Fruit fly (Drosophila melanogaster) whole organism, embryonic: ENCODE data around the gene CG42541.

ENCODE experiments used
- B-H1 ChIP-seq: fragments of 200-800 bp; sonication (Bioruptor generic); IDR thresholded peaks from 3 replicates; pipeline ENCODE4 v1.3.6; 2022; ENCODE audit warnings: missing biosample characterization, missing genetic modification characterization
- CG10462 ChIP-seq: fragments of 200-800 bp; sonication (Bioruptor generic); optimal IDR thresholded peaks from 2 replicates; lab custom pipeline; 2016; ENCODE audit warnings: missing biosample characterization, missing genetic modification characterization
- CG12071 ChIP-seq: fragments of 200-800 bp; sonication (Bioruptor generic); optimal IDR thresholded peaks from 3 replicates; lab custom pipeline; 2018; ENCODE audit warnings: missing biosample characterization, mild to moderate bottlenecking, missing genetic modification characterization
- CG1233 ChIP-seq: fragments of 200-800 bp; sonication (Bioruptor generic); optimal IDR thresholded peaks from 4 replicates; lab custom pipeline; 2018; ENCODE audit warnings: missing biosample characterization, mild to moderate bottlenecking, missing genetic modification characterization
- CG12942 ChIP-seq: fragments of 200-800 bp; sonication (Bioruptor generic); optimal IDR thresholded peaks from 3 replicates; lab custom pipeline; 2016; ENCODE audit warnings: missing biosample characterization, missing genetic modification characterization
- CG13624 ChIP-seq: fragments of 200-800 bp; sonication (Bioruptor generic); optimal IDR thresholded peaks from 2 replicates; lab custom pipeline; 2016; ENCODE audit warnings: missing biosample characterization, missing genetic modification characterization
- CG15011 ChIP-seq: fragments of 200-800 bp; sonication (Bioruptor generic); optimal IDR thresholded peaks from 3 replicates; lab custom pipeline; 2018; ENCODE audit warnings: missing biosample characterization, mild to moderate bottlenecking, missing genetic modification characterization
- CG15073 ChIP-seq: fragments of 200-800 bp; sonication (Bioruptor generic); optimal IDR thresholded peaks from 2 replicates; lab custom pipeline; 2016; ENCODE audit warnings: missing biosample characterization, missing genetic modification characterization
- CG1602 ChIP-seq: fragments of 200-800 bp; sonication (Bioruptor generic); optimal IDR thresholded peaks from 3 replicates; lab custom pipeline; 2016; ENCODE audit warnings: missing biosample characterization, missing genetic modification characterization
- CG16813 ChIP-seq: fragments of 200-800 bp; sonication (Bioruptor generic); IDR thresholded peaks from 3 replicates; pipeline ENCODE4 v1.3.6; 2022; ENCODE audit warnings: missing biosample characterization, missing genetic modification characterization; ENCODE audit not compliant: partially characterized antibody
- CG17385 ChIP-seq: fragments of 200-800 bp; sonication (Bioruptor generic); optimal IDR thresholded peaks from 3 replicates; lab custom pipeline; 2018; ENCODE audit warnings: missing biosample characterization, mild to moderate bottlenecking, missing genetic modification characterization
- CG3163 ChIP-seq: fragments of 200-800 bp; sonication (Bioruptor generic); optimal IDR thresholded peaks from 3 replicates; lab custom pipeline; 2016; ENCODE audit warnings: missing biosample characterization, missing genetic modification characterization
- CG34224 ChIP-seq: fragments of 200-800 bp; sonication (Bioruptor generic); IDR thresholded peaks from 3 replicates; pipeline ENCODE4 v1.3.6; 2022; ENCODE audit warnings: missing biosample characterization, missing genetic modification characterization; ENCODE audit not compliant: partially characterized antibody
- CG42726 ChIP-seq: fragments of 200-800 bp; sonication (Bioruptor generic); IDR thresholded peaks from 2 replicates; pipeline ENCODE4 v1.3.6; 2022; ENCODE audit warnings: missing biosample characterization, missing genetic modification characterization; ENCODE audit not compliant: partially characterized antibody
- CG4707 ChIP-seq: fragments of 200-800 bp; sonication (Bioruptor generic); optimal IDR thresholded peaks from 2 replicates; lab custom pipeline; 2018; ENCODE audit warnings: missing biosample characterization, mild to moderate bottlenecking, missing genetic modification characterization, moderate library complexity
- CG6175 ChIP-seq: fragments of 200-800 bp; sonication (Bioruptor generic); IDR thresholded peaks from 3 replicates; pipeline ENCODE4 v1.3.6; 2022; ENCODE audit warnings: missing biosample characterization, missing genetic modification characterization
- CG6813 ChIP-seq: fragments of 200-800 bp; sonication (Bioruptor generic); optimal IDR thresholded peaks from 2 replicates; lab custom pipeline; 2017; ENCODE audit warnings: missing biosample characterization, missing genetic modification characterization, mild to moderate bottlenecking, moderate library complexity, missing genetic modification reagents
- CG6854 ChIP-seq: fragments of 200-800 bp; sonication (Bioruptor generic); optimal IDR thresholded peaks from 3 replicates; lab custom pipeline; 2017; ENCODE audit warnings: missing biosample characterization, mild to moderate bottlenecking, missing genetic modification characterization
- CG8089 ChIP-seq: fragments of 200-800 bp; sonication (Bioruptor generic); optimal IDR thresholded peaks from 3 replicates; lab custom pipeline; 2016; ENCODE audit warnings: missing biosample characterization, missing genetic modification characterization
- CG9797 ChIP-seq: fragments of 200-800 bp; sonication (Bioruptor generic); optimal IDR thresholded peaks from 3 replicates; lab custom pipeline; 2018; ENCODE audit warnings: missing biosample characterization, mild to moderate bottlenecking, missing genetic modification characterization
- CHES-1-like ChIP-seq: fragments of 200-800 bp; sonication (Bioruptor generic); optimal IDR thresholded peaks from 2 replicates; lab custom pipeline; 2016; ENCODE audit warnings: missing biosample characterization, missing genetic modification characterization
- D19B ChIP-seq: fragments of 200-800 bp; sonication (Bioruptor generic); optimal IDR thresholded peaks from 2 replicates; lab custom pipeline; 2017; ENCODE audit warnings: missing biosample characterization, mild to moderate bottlenecking, missing genetic modification characterization
- Dp ChIP-seq: fragments of 200-800 bp; sonication (Bioruptor generic); optimal IDR thresholded peaks from 2 replicates; lab custom pipeline; 2018; ENCODE audit warnings: missing biosample characterization, mild to moderate bottlenecking, missing genetic modification characterization, moderate library complexity
- E2f1 ChIP-seq: fragments of 200-800 bp; sonication (Bioruptor generic); IDR thresholded peaks from 2 replicates; pipeline ENCODE4 v1.3.6; 2022; ENCODE audit warnings: missing biosample characterization, missing genetic modification characterization
- Hey ChIP-seq: fragments of 200-800 bp; sonication (Bioruptor generic); optimal IDR thresholded peaks from 3 replicates; lab custom pipeline; 2018; ENCODE audit warnings: missing biosample characterization, mild to moderate bottlenecking, missing genetic modification characterization
- Hr51 ChIP-seq, 2 experiments: fragments of 200-800 bp; sonication (Bioruptor generic); optimal IDR thresholded peaks; 2 replicates in 1 of 2; 3 replicates in 1 of 2; lab custom pipeline; 2016 to 2018; ENCODE audit warnings: missing biosample characterization in 2 of 2, missing genetic modification characterization in 2 of 2, mild to moderate bottlenecking in 1 of 2, moderate library complexity in 1 of 2
- Mrtf ChIP-seq: fragments of 200-800 bp; sonication (Bioruptor generic); IDR thresholded peaks from 3 replicates; pipeline ENCODE4 v1.3.6; 2022; ENCODE audit warnings: missing biosample characterization, missing genetic modification characterization
- Optix ChIP-seq: fragments of 200-800 bp; sonication (Bioruptor generic); IDR thresholded peaks from 3 replicates; pipeline ENCODE4 v1.3.6; 2022; ENCODE audit warnings: missing biosample characterization, missing genetic modification characterization
- Rfx ChIP-seq: fragments of 200-800 bp; sonication (Bioruptor generic); IDR thresholded peaks from 2 replicates; pipeline ENCODE4 v1.3.6; 2022; ENCODE audit warnings: missing biosample characterization, missing genetic modification characterization
- ac ChIP-seq: fragments of 200-800 bp; sonication (Bioruptor generic); optimal IDR thresholded peaks from 3 replicates; lab custom pipeline; 2017; ENCODE audit warnings: missing biosample characterization, mild to moderate bottlenecking, missing genetic modification characterization
- ap ChIP-seq: fragments of 200-800 bp; sonication (Bioruptor generic); IDR thresholded peaks from 2 replicates; pipeline ENCODE4 v1.3.6; 2022; ENCODE audit warnings: missing biosample characterization, missing genetic modification characterization
- crp ChIP-seq, 2 experiments: fragments of 200-800 bp; sonication (Bioruptor generic); optimal IDR thresholded peaks; 2 replicates in 1 of 2; 3 replicates in 1 of 2; lab custom pipeline; 2017; ENCODE audit warnings: missing biosample characterization in 2 of 2, missing genetic modification characterization in 2 of 2, mild to moderate bottlenecking in 1 of 2, moderate library complexity in 1 of 2
- fd3F ChIP-seq: fragments of 200-800 bp; sonication (Bioruptor generic); optimal IDR thresholded peaks from 2 replicates; lab custom pipeline; 2018; ENCODE audit warnings: missing biosample characterization, mild to moderate bottlenecking, missing genetic modification characterization, moderate library complexity
- fd96Cb ChIP-seq: fragments of 200-800 bp; sonication (Bioruptor generic); optimal IDR thresholded peaks from 2 replicates; lab custom pipeline; 2018; ENCODE audit warnings: missing biosample characterization, mild to moderate bottlenecking, missing genetic modification characterization, moderate library complexity
- gsb ChIP-seq: fragments of 200-800 bp; sonication (Bioruptor generic); IDR thresholded peaks from 2 replicates; pipeline ENCODE4 v1.3.6; 2022; ENCODE audit warnings: missing biosample characterization, missing genetic modification characterization
- jumu ChIP-seq: fragments of 200-800 bp; sonication (Bioruptor generic); optimal IDR thresholded peaks from 3 replicates; lab custom pipeline; 2016; ENCODE audit warnings: missing biosample characterization, missing genetic modification characterization
- lola ChIP-seq, 3 experiments: fragments of >200 bp in 2 of 3; fragments of 200-800 bp in 1 of 3; sonication (Bioruptor generic) in 1 of 3; optimal IDR thresholded peaks; 2 replicates each; lab custom pipeline; 2017 to 2019; ENCODE audit warnings: missing biosample characterization in 3 of 3, missing genetic modification characterization in 3 of 3, mild to moderate bottlenecking in 1 of 3, moderate library complexity in 1 of 3
- luna ChIP-seq: fragments of 200-800 bp; sonication (Bioruptor generic); optimal IDR thresholded peaks from 2 replicates; lab custom pipeline; 2016; ENCODE audit warnings: missing biosample characterization, missing genetic modification characterization
- onecut ChIP-seq: fragments of 200-800 bp; sonication (Bioruptor generic); IDR thresholded peaks from 2 replicates; pipeline ENCODE4 v1.3.6; 2022; ENCODE audit warnings: missing biosample characterization, missing genetic modification characterization
- prd ChIP-seq, 3 experiments: fragments of >200 bp in 2 of 3; fragments of 200-800 bp in 1 of 3; sonication (Bioruptor generic) in 1 of 3; optimal IDR thresholded peaks in 2 of 3; IDR thresholded peaks in 1 of 3; 2 replicates in 2 of 3; 3 replicates in 1 of 3; pipeline versions ENCODE4 v1.3.6 to Lab custom; 2017 to 2022; ENCODE audit warnings: missing biosample characterization in 1 of 3, missing genetic modification characterization in 1 of 3
- pros ChIP-seq: fragments of 200-800 bp; sonication (Bioruptor generic); optimal IDR thresholded peaks from 3 replicates; lab custom pipeline; 2019; ENCODE audit warnings: missing biosample characterization, mild to moderate bottlenecking, missing genetic modification characterization, moderate library complexity
- ro ChIP-seq: fragments of 200-800 bp; sonication (Bioruptor generic); IDR thresholded peaks from 2 replicates; pipeline ENCODE4 v1.3.6; 2022; ENCODE audit warnings: missing biosample characterization, missing genetic modification characterization
- row ChIP-seq: fragments of 200-800 bp; sonication (Bioruptor generic); IDR thresholded peaks from 3 replicates; pipeline ENCODE4 v1.3.6; 2022; ENCODE audit warnings: missing biosample characterization, missing genetic modification characterization
- sqz ChIP-seq: fragments of 200-800 bp; sonication (Bioruptor generic); optimal IDR thresholded peaks from 3 replicates; lab custom pipeline; 2018; ENCODE audit warnings: missing biosample characterization, mild to moderate bottlenecking, missing genetic modification characterization
- sug ChIP-seq: fragments of 200-800 bp; optimal IDR thresholded peaks from 2 replicates; lab custom pipeline; 2019; ENCODE audit warnings: missing biosample characterization, mild to moderate bottlenecking, missing genetic modification characterization, moderate library complexity
- tna ChIP-seq: fragments of 200-800 bp; sonication (Bioruptor generic); IDR thresholded peaks from 2 replicates; pipeline ENCODE4 v1.3.6; 2022; ENCODE audit warnings: missing biosample characterization, missing genetic modification characterization; ENCODE audit not compliant: partially characterized antibody
- toy ChIP-seq: fragments of 200-800 bp; sonication (Bioruptor generic); IDR thresholded peaks from 2 replicates; pipeline ENCODE4 v1.3.6; 2022; ENCODE audit warnings: missing biosample characterization, missing genetic modification characterization
- ttk ChIP-seq: fragments of 200-800 bp; sonication (Bioruptor generic); IDR thresholded peaks from 2 replicates; pipeline ENCODE4 v2.1.2; 2022; ENCODE audit warnings: missing biosample characterization, missing genetic modification characterization
- zfh1 ChIP-seq: fragments of 200-800 bp; sonication (Bioruptor generic); IDR thresholded peaks from 3 replicates; pipeline ENCODE4 v1.3.6; 2022; ENCODE audit warnings: missing biosample characterization, missing genetic modification characterization

The CG42541 gene

DNA sequence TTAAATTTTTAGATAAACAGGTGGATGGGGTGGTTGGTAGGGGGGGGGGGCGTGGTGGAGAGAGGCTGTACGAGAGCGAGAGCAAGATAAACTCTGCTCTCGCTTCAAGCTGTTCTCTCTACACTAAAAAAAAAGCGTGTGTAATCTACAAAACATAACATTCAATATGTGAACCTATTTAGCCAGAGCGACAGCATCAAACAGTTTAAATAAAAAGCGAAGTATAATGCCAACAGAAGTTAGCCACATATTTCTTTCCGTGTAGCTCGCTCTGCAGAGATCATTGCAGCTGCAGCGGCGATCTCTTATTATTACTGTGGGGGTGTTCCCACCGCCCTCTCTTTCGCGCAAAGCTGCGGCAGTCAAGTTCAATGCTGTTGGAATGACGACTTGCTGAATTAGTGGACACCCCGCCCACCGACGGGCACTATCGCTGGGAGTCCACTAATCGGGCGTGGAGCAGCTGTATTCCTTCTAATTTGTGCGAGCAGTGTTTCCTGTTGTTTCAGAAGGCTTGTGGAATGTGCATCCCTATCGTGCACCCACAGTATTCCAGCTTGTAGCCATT is 61.8 kb downstream of the CG42541 start, which contains the start of gene CG2930 (continued):
- peak; percentile 60 for TF ChIP-seq gsb (GFP tag; lab: Robert Waterston, UW)
- TF ChIP-seq jumu: peak; percentile 78
- peak; percentile 80 for TF ChIP-seq CG12942 (GFP tag; lab: Kevin White, UChicago)
- no peak for TF ChIP-seq CG42726 (GFP tag; lab: Robert Waterston, UW)
- TF ChIP-seq E2f1 (GFP tag; lab: Robert Waterston, UW): peak; percentile 85
- no peak for TF ChIP-seq luna (GFP tag; lab: Kevin White, UChicago)
- TF ChIP-seq CG8089 (GFP tag; lab: Kevin White, UChicago): peak; percentile 78
- peak; percentile 76 for TF ChIP-seq CG4707 (GFP tag; lab: Kevin White, UChicago)
- TF ChIP-seq CG12071 (GFP tag; lab: Kevin White, UChicago): peak; percentile 79
- TF ChIP-seq fd96Cb (tag; lab: Kevin White, UChicago): peak; percentile 88
- no peak for TF ChIP-seq Hey (tag; lab: Kevin White, UChicago)
- TF ChIP-seq tna (GFP tag; lab: Robert Waterston, UW): no peak
- peak; percentile 81 for TF ChIP-seq B-H1 (GFP tag; lab: Robert Waterston, UW)
- TF ChIP-seq crp (GFP tag; optimal IDR thresholded peaks at IDR 0.05; lab: Kevin White, UChicago): peak in 1 of 2 experiments; percentile 38
- peak; percentile 77 for TF ChIP-seq ro (GFP tag; lab: Robert Waterston, UW)
- TF ChIP-seq fd3F (GFP tag; lab: Kevin White, UChicago): peak; percentile 38
- peak; percentile 49 for TF ChIP-seq CG13624 (GFP tag; lab: Kevin White, UChicago)
- TF ChIP-seq Hr51 (GFP tag; optimal IDR thresholded peaks at IDR 0.05; lab: Kevin White, UChicago): peak; percentile 31 to 82
- TF ChIP-seq CG16813: no peak
- TF ChIP-seq CG1602: peak; percentile 83
- TF ChIP-seq CG10462 (GFP tag; lab: Kevin White, UChicago): peak; percentile 75
- peak; percentile 76 for TF ChIP-seq CG1233
- no peak for TF ChIP-seq CG34224 (GFP tag; lab: Robert Waterston, UW)
- peak in 1 of 3 experiments; percentile 77 for TF ChIP-seq lola (GFP tag; optimal IDR thresholded peaks at IDR 0.05; lab: Kevin White, UChicago)
- peak; percentile 54 for TF ChIP-seq CG15011
- peak; percentile 56 for TF ChIP-seq CHES-1-like (GFP tag; lab: Kevin White, UChicago)
- peak; percentile 45 for TF ChIP-seq ac (GFP tag; lab: Kevin White, UChicago)
- no peak for TF ChIP-seq sug (tag; lab: Kevin White, UChicago)
- TF ChIP-seq D19B (GFP tag; lab: Kevin White, UChicago): peak; percentile 9
- TF ChIP-seq CG3163 (GFP tag; lab: Kevin White, UChicago): peak; percentile 63
- peak; percentile 22 for TF ChIP-seq CG15073
- peak; percentile 86 for TF ChIP-seq Mrtf (GFP tag; lab: Robert Waterston, UW)
- TF ChIP-seq toy (GFP tag; lab: Robert Waterston, UW): 0 out of 2 replicates have a peak, but pooled peaks have one; percentile 31
- TF ChIP-seq row (GFP tag; lab: Robert Waterston, UW): peak; percentile 86
- TF ChIP-seq sqz (GFP tag; lab: Kevin White, UChicago): peak; percentile 62
- no peak for TF ChIP-seq Dp (GFP tag; lab: Kevin White, UChicago)
- TF ChIP-seq onecut: peak; percentile 85
- peak; percentile 52 for TF ChIP-seq CG6854 (GFP tag; lab: Kevin White, UChicago)
- TF ChIP-seq zfh1: peak; percentile 95
- TF ChIP-seq CG6175: peak; percentile 36; the same call in 1 of the 3 replicates
- TF ChIP-seq Optix (GFP tag; lab: Robert Waterston, UW): peak; percentile 90
- TF ChIP-seq CG6813 (GFP tag; lab: Kevin White, UChicago): peak; percentile 73
- no peak for TF ChIP-seq prd (optimal IDR thresholded peaks at IDR 0.05; lab: Kevin White, UChicago)
- peak; percentile 92 for TF ChIP-seq prd (GFP tag; IDR thresholded peaks at IDR 0.05; lab: Robert Waterston, UW)
- no peak for TF ChIP-seq CG9797
- TF ChIP-seq pros (GFP tag; lab: Kevin White, UChicago): no peak
- peak; percentile 78 for TF ChIP-seq CG17385 (GFP tag; lab: Kevin White, UChicago)
- peak; percentile 85 for TF ChIP-seq ap (GFP tag; lab: Robert Waterston, UW)
- TF ChIP-seq Rfx: peak; percentile 82
- TF ChIP-seq ttk (GFP tag; lab: Robert Waterston, UW): peak; percentile 92
